Worm (Caenorhabditis elegans) whole organism, late embryonic: ENCODE results near the gene C05C10.8.

Experiments
- ceh-2 ChIP-seq: sonication (generic microtip); optimal IDR thresholded peaks from 2 replicates; lab custom pipeline; 2016; ENCODE audit warnings: missing genotype, missing genetic modification characterization, missing compliant biosample characterization
- elt-4 ChIP-seq: sonication (generic microtip); optimal IDR thresholded peaks from 2 replicates; lab custom pipeline; 2016; ENCODE audit warnings: missing genetic modification characterization, missing compliant biosample characterization
- nfya-1 ChIP-seq: sonication (generic microtip); optimal IDR thresholded peaks from 2 replicates; lab custom pipeline; 2017; ENCODE audit warnings: missing genetic modification characterization, mild to moderate bottlenecking, missing compliant biosample characterization, antibody characterized with exemption, moderate library complexity
- nhr-11 ChIP-seq: fragments of 150-350 bp; optimal IDR thresholded peaks from 2 replicates; lab custom pipeline; 2014; ENCODE audit warnings: missing biosample characterization, missing genetic modification characterization
- pha-4 ChIP-seq: fragments of 150-350 bp; optimal IDR thresholded peaks from 2 replicates; lab custom pipeline; 2018; ENCODE audit warnings: missing biosample characterization, missing genetic modification reagents, missing genetic modification characterization
- tbx-2 ChIP-seq: sonication (generic microtip); optimal IDR thresholded peaks from 2 replicates; lab custom pipeline; 2016; ENCODE audit warnings: missing genetic modification characterization, missing compliant biosample characterization

- no peak for TF ChIP-seq ceh-2 (tag; lab: Kevin White, UChicago)
- TF ChIP-seq nfya-1 (tag; lab: Kevin White, UChicago): no peak
- TF ChIP-seq nhr-11 (tag; lab: Kevin White, UChicago): no peak
- no peak for TF ChIP-seq pha-4 (tag; lab: Kevin White, UChicago)
- TF ChIP-seq tbx-2: no peak
- no peak for TF ChIP-seq elt-4 (tag; lab: Kevin White, UChicago)
Observed at ce11 chrII:9933947-9934383, 16.2 kb upstream of the C05C10.8 start.
